Fruit fly (Drosophila melanogaster) whole organism, wandering third instar larva: Measurements from ENCODE around the gene CG7255.

Experiments used
- Abd-B ChIP-seq: fragments of >200 bp; optimal IDR thresholded peaks from 2 replicates; lab custom pipeline; 2017; ENCODE audit warnings: missing biosample characterization, missing genetic modification characterization
- CG32264 ChIP-seq: fragments of 200-800 bp; sonication (Bioruptor generic); optimal IDR thresholded peaks from 2 replicates; lab custom pipeline; 2016; ENCODE audit warnings: missing biosample characterization, missing genetic modification characterization
- CG9705 ChIP-seq: fragments of 200-800 bp; sonication (Bioruptor generic); optimal IDR thresholded peaks from 2 replicates; lab custom pipeline; 2018; ENCODE audit warnings: missing biosample characterization, mild to moderate bottlenecking, missing genetic modification characterization
- CrebA ChIP-seq: fragments of 200-800 bp; sonication (Bioruptor generic); optimal IDR thresholded peaks from 2 replicates; lab custom pipeline; 2016; ENCODE audit warnings: missing biosample characterization, mild to moderate bottlenecking, missing genetic modification characterization, borderline replicate concordance
- Dfd ChIP-seq: fragments of >200 bp; optimal IDR thresholded peaks from 2 replicates; lab custom pipeline; 2017; ENCODE audit warnings: missing biosample characterization, missing genetic modification characterization
- HLH106 ChIP-seq: fragments of 200-800 bp; optimal IDR thresholded peaks from 3 replicates; lab custom pipeline; 2019; ENCODE audit warnings: missing biosample characterization, mild to moderate bottlenecking, missing genetic modification characterization, moderate library complexity
- Hnf4 ChIP-seq: fragments of 200-800 bp; sonication (Bioruptor generic); optimal IDR thresholded peaks from 2 replicates; lab custom pipeline; 2016; ENCODE audit warnings: missing biosample characterization, mild to moderate bottlenecking, missing genetic modification characterization
- Hr78 ChIP-seq: fragments of >200 bp; optimal IDR thresholded peaks from 2 replicates; lab custom pipeline; 2017; ENCODE audit warnings: missing biosample characterization, missing genetic modification characterization
- Mio ChIP-seq: sonication (Bioruptor generic); optimal IDR thresholded peaks from 2 replicates; lab custom pipeline; 2016; ENCODE audit warnings: missing biosample characterization, missing genetic modification characterization
- Myc ChIP-seq: fragments of >200 bp; optimal IDR thresholded peaks from 2 replicates; lab custom pipeline; 2017
- N ChIP-seq: fragments of >200 bp; optimal IDR thresholded peaks from 2 replicates; lab custom pipeline; 2018; ENCODE audit warnings: missing biosample characterization, missing external identifiers, missing genetic modification characterization
- OdsH ChIP-seq: fragments of 200-800 bp; sonication (Bioruptor generic); optimal IDR thresholded peaks from 2 replicates; lab custom pipeline; 2016; ENCODE audit warnings: missing biosample characterization, mild to moderate bottlenecking, missing genetic modification characterization
- Rel ChIP-seq, 2 experiments: fragments of 200-800 bp; sonication (Bioruptor generic) in 1 of 2; optimal IDR thresholded peaks; 2 replicates in 1 of 2; 3 replicates in 1 of 2; lab custom pipeline; 2016 to 2019; ENCODE audit warnings: mild to moderate bottlenecking in 2 of 2, missing biosample characterization in 2 of 2, missing genetic modification characterization in 2 of 2, moderate library complexity in 1 of 2
- Sp1 ChIP-seq: fragments of 200-800 bp; sonication (Bioruptor generic); optimal IDR thresholded peaks from 3 replicates; lab custom pipeline; 2019; ENCODE audit warnings: missing biosample characterization, mild to moderate bottlenecking, missing genetic modification characterization, moderate library complexity
- Vsx2 ChIP-seq: fragments of 200-300, 225-300 bp; sonication (Bioruptor generic); optimal IDR thresholded peaks from 2 replicates; lab custom pipeline; 2018; ENCODE audit warnings: missing biosample characterization, missing genetic modification characterization; ENCODE audit not compliant: partially characterized antibody
- br ChIP-seq: fragments of 200-800 bp; sonication (Bioruptor generic); optimal IDR thresholded peaks from 2 replicates; lab custom pipeline; 2016; ENCODE audit warnings: missing biosample characterization, missing genetic modification characterization
- brk ChIP-seq: fragments of 200-800 bp; sonication (Bioruptor generic); optimal IDR thresholded peaks from 2 replicates; lab custom pipeline; 2016; ENCODE audit warnings: missing biosample characterization, mild to moderate bottlenecking, missing genetic modification characterization
- dmrt93B ChIP-seq: fragments of 200-800 bp; sonication (Bioruptor generic); optimal IDR thresholded peaks from 2 replicates; lab custom pipeline; 2018; ENCODE audit warnings: missing biosample characterization, mild to moderate bottlenecking, missing genetic modification characterization
- dsf ChIP-seq: sonication (Bioruptor generic); optimal IDR thresholded peaks from 2 replicates; lab custom pipeline; 2016; ENCODE audit warnings: missing biosample characterization, missing genetic modification characterization, borderline replicate concordance
- ey ChIP-seq: fragments of 200-800 bp; sonication (Bioruptor generic); optimal IDR thresholded peaks from 2 replicates; lab custom pipeline; 2016; ENCODE audit warnings: missing biosample characterization, missing genetic modification characterization
- foxo ChIP-seq, 2 experiments: fragments of 200-800 bp; sonication (Bioruptor generic); optimal IDR thresholded peaks; 2 replicates in 1 of 2; 3 replicates in 1 of 2; lab custom pipeline; 2016 to 2017; ENCODE audit warnings: missing biosample characterization in 2 of 2, missing genetic modification characterization in 2 of 2
- fru ChIP-seq: fragments of 200-800 bp; sonication (Bioruptor generic); optimal IDR thresholded peaks from 3 replicates; lab custom pipeline; 2016; ENCODE audit warnings: missing biosample characterization, mild to moderate bottlenecking, missing genetic modification characterization
- h ChIP-seq: fragments of 200-800 bp; sonication (Bioruptor generic); optimal IDR thresholded peaks from 3 replicates; lab custom pipeline; 2016; ENCODE audit warnings: missing biosample characterization, mild to moderate bottlenecking, missing genetic modification characterization
- lola ChIP-seq: fragments of >200 bp; optimal IDR thresholded peaks from 2 replicates; lab custom pipeline; 2017; ENCODE audit warnings: missing biosample characterization, missing genetic modification characterization
- pan ChIP-seq: fragments of >200 bp; optimal IDR thresholded peaks from 2 replicates; lab custom pipeline; 2017
- psq ChIP-seq: fragments of 200-800 bp; sonication (Bioruptor generic); optimal IDR thresholded peaks from 3 replicates; lab custom pipeline; 2017; ENCODE audit warnings: missing biosample characterization, mild to moderate bottlenecking, missing genetic modification characterization, moderate library complexity
- rgr ChIP-seq: fragments of 200-800 bp; sonication (Bioruptor generic); optimal IDR thresholded peaks from 3 replicates; lab custom pipeline; 2016; ENCODE audit warnings: missing biosample characterization, mild to moderate bottlenecking, missing genetic modification characterization
- sage ChIP-seq: fragments of 200-800 bp; sonication (Bioruptor generic); optimal IDR thresholded peaks from 2 replicates; lab custom pipeline; 2016; ENCODE audit warnings: missing biosample characterization, mild to moderate bottlenecking, missing genetic modification characterization
- sv ChIP-seq: fragments of 200-800 bp; sonication (Bioruptor generic); optimal IDR thresholded peaks from 3 replicates; lab custom pipeline; 2016; ENCODE audit warnings: missing biosample characterization, missing genetic modification characterization
- usp ChIP-seq: fragments of >200 bp; optimal IDR thresholded peaks from 2 replicates; lab custom pipeline; 2017; ENCODE audit warnings: missing biosample characterization, missing genetic modification characterization
- woc ChIP-seq: sonication (Bioruptor generic); optimal IDR thresholded peaks from 2 replicates; lab custom pipeline; 2016; ENCODE audit warnings: missing biosample characterization, mild to moderate bottlenecking, missing genetic modification characterization

Gene CG7255

dm6 chr3L:15262050-15262449 lies 42.0 kb upstream of the CG7255 start:
- TF ChIP-seq Rel (GFP tag; optimal IDR thresholded peaks at IDR 0.05; lab: Kevin White, UChicago) (no peak), Rel (tag; optimal IDR thresholded peaks at IDR 0.05; lab: Kevin White, UChicago) (no peak), woc (GFP tag; lab: Kevin White, UChicago) (no peak), brk (GFP tag; lab: Kevin White, UChicago) (no peak), lola (GFP tag; lab: Kevin White, UChicago) (no peak), Mio (GFP tag; lab: Kevin White, UChicago) (no peak), Hr78 (GFP tag; lab: Kevin White, UChicago) (no peak), CG9705 (GFP tag; lab: Kevin White, UChicago) (no peak), usp (GFP tag; lab: Kevin White, UChicago) (no peak), dsf (GFP tag; lab: Kevin White, UChicago) (no peak), br (GFP tag; lab: Kevin White, UChicago) (no peak), Abd-B (GFP tag; lab: Kevin White, UChicago) (no peak), pan (lab: Kevin White, UChicago) (no peak), ey (GFP tag; lab: Kevin White, UChicago) (no peak), CG32264 (no peak), Vsx2 (GFP tag; lab: Kevin White, UChicago) (no peak), sage (GFP tag; lab: Kevin White, UChicago) (no peak), OdsH (GFP tag; lab: Kevin White, UChicago) (no peak), CrebA (GFP tag; lab: Kevin White, UChicago) (no peak), Dfd (GFP tag; lab: Kevin White, UChicago) (no peak), psq (no peak)

- TF ChIP-seq foxo (GFP tag; optimal IDR thresholded peaks at IDR 0.05; lab: Kevin White, UChicago) (peak in 1 of 2 experiments; percentile 4), br (GFP tag; lab: Kevin White, UChicago) (no peak), Sp1 (peak; percentile 24), HLH106 (tag; lab: Kevin White, UChicago) (peak; percentile 7)
- TF ChIP-seq, all 38 proteins: peak for 3
Observed at dm6 chr3L:15264247-15265028, 39.6 kb upstream of the CG7255 start.

- peak; percentile 74 for TF ChIP-seq OdsH (GFP tag; lab: Kevin White, UChicago)
- TF ChIP-seq sv (GFP tag; lab: Kevin White, UChicago): no peak
- TF ChIP-seq Rel (GFP tag; optimal IDR thresholded peaks at IDR 0.05; lab: Kevin White, UChicago): no peak
- no peak for TF ChIP-seq Rel (tag; optimal IDR thresholded peaks at IDR 0.05; lab: Kevin White, UChicago)
- TF ChIP-seq rgr (GFP tag; lab: Kevin White, UChicago): peak; percentile 42
- TF ChIP-seq Myc (lab: Kevin White, UChicago): no peak
- peak; percentile 4 for TF ChIP-seq HLH106 (tag; lab: Kevin White, UChicago)
- peak; percentile 34 for TF ChIP-seq psq
- peak; percentile 9 for TF ChIP-seq dmrt93B
- peak in 1 of 2 experiments; percentile 38 for TF ChIP-seq foxo (GFP tag; optimal IDR thresholded peaks at IDR 0.05; lab: Kevin White, UChicago)
- peak; percentile 23 for TF ChIP-seq sage (GFP tag; lab: Kevin White, UChicago)
- TF ChIP-seq woc (GFP tag; lab: Kevin White, UChicago): peak; percentile 11
- TF ChIP-seq ey (GFP tag; lab: Kevin White, UChicago): peak; percentile 49
- TF ChIP-seq Sp1: peak; percentile 68
- TF ChIP-seq br (GFP tag; lab: Kevin White, UChicago): peak; percentile 25
- TF ChIP-seq N (GFP tag; lab: Kevin White, UChicago): no peak
- peak; percentile 12 for TF ChIP-seq Hnf4 (GFP tag; lab: Kevin White, UChicago)
- TF ChIP-seq fru (GFP tag; lab: Kevin White, UChicago): peak; percentile 42
- TF ChIP-seq Mio (GFP tag; lab: Kevin White, UChicago): no peak
- TF ChIP-seq Dfd (GFP tag; lab: Kevin White, UChicago): no peak
- TF ChIP-seq h (GFP tag; lab: Kevin White, UChicago): peak; percentile 21
- TF ChIP-seq Abd-B (GFP tag; lab: Kevin White, UChicago): no peak
- TF ChIP-seq, all 38 proteins: peak for 14
Observed at dm6 chr3L:15266628-15267027, 37.4 kb upstream of the CG7255 start.
